Worm (Caenorhabditis elegans): ENCODE measurements around the gene F44B9.5.

F44B9.5 gene

DNA sequence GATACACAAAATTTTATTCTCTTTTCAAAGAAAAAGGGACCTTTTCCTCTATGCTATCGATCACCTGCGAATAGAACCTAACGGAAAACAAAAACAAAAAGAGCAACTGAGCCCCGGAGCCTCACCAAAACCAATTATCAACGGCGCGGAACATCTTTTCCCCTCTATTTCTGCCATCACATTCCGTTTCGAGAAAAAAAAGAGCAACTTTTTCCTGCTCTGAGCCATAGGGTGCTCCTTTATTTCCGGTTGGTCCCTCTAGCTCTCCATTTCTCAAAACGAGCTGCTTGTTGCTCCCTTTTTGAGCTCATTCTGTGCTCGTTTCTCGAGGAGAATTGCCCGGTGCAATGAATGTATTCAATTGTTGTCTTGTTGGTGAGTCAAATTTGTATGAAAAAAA is 36.7 kb downstream of the F44B9.5 start, which contains the start of gene clp-1:
Gene clp-1 (plus strand): TSS at position 301 of the 400 bp plus-strand sequence.
- TF ChIP-seq ceh-24 (tag; optimal IDR thresholded peaks at IDR 0.05) (no peak), C08G9.2 (tag; optimal IDR thresholded peaks at IDR 0.05) (no peak), nhr-232 (tag; optimal IDR thresholded peaks at IDR 0.05) (no peak), syd-9 (tag; optimal IDR thresholded peaks at IDR 0.05) (no peak), ama-1 (optimal IDR thresholded peaks at IDR 0.05) (no peak), ztf-16 (tag; optimal IDR thresholded peaks at IDR 0.05) (no peak), fkh-10 (GFP tag; optimal IDR thresholded peaks at IDR 0.05) (no peak), unc-42 (tag; optimal IDR thresholded peaks at IDR 0.05) (no peak), hlh-15 (tag; optimal IDR thresholded peaks at IDR 0.05) (no peak), pha-2 (tag; optimal IDR thresholded peaks at IDR 0.05) (no peak), lim-6 (tag; optimal IDR thresholded peaks at IDR 0.05) (no peak), pat-9 (tag; optimal IDR thresholded peaks at IDR 0.05) (no peak), fax-1 (tag; optimal IDR thresholded peaks at IDR 0.05) (no peak), tbx-2 (tag; optimal IDR thresholded peaks at IDR 0.05) (no peak)

- TF ChIP-seq unc-55 (GFP tag; optimal IDR thresholded peaks at IDR 0.05) (no peak), T23F11.4 (GFP tag; optimal IDR thresholded peaks at IDR 0.05) (no peak), lin-11 (tag; optimal IDR thresholded peaks at IDR 0.05) (no peak), hlh-8 (tag; optimal IDR thresholded peaks at IDR 0.05) (no peak), zip-5 (tag; optimal IDR thresholded peaks at IDR 0.05) (no peak), pag-3 (tag; optimal IDR thresholded peaks at IDR 0.05; ENCODE audit: borderline replicate concordance) (no peak), fkh-10 (GFP tag; optimal IDR thresholded peaks at IDR 0.05) (no peak), fax-1 (tag; optimal IDR thresholded peaks at IDR 0.05) (no peak), ceh-19 (GFP tag; optimal IDR thresholded peaks at IDR 0.05) (no peak), ceh-30 (tag; optimal IDR thresholded peaks at IDR 0.05) (no peak), pha-2 (tag; optimal IDR thresholded peaks at IDR 0.05) (no peak), che-1 (tag; optimal IDR thresholded peaks at IDR 0.05) (no peak), K09A11.1 (tag; optimal IDR thresholded peaks at IDR 0.05; ENCODE audit: insufficient read depth) (no peak), F13H6.1 (tag; optimal IDR thresholded peaks at IDR 0.05) (no peak)
Observed at ce11 chrIII:7978723-7979122, 37.6 kb downstream of the F44B9.5 start.

ce11 chrIII:7978289-7978688 is 38.0 kb downstream of the F44B9.5 start:
- TF ChIP-seq F13H6.1 (tag; optimal IDR thresholded peaks at IDR 0.05): no peak
- no peak for TF ChIP-seq ceh-6 (GFP tag; optimal IDR thresholded peaks at IDR 0.05)
- no peak for TF ChIP-seq ceh-48 (tag; optimal IDR thresholded peaks at IDR 0.05)
- no peak for TF ChIP-seq tbx-7 (tag; optimal IDR thresholded peaks at IDR 0.05)
- no peak for TF ChIP-seq ets-4 (tag; optimal IDR thresholded peaks at IDR 0.05)
- TF ChIP-seq ceh-45 (GFP tag; IDR thresholded peaks at IDR 0.05): no peak
- no peak for TF ChIP-seq K02D7.2 (tag; optimal IDR thresholded peaks at IDR 0.05)
- TF ChIP-seq pag-3 (tag; optimal IDR thresholded peaks at IDR 0.05; ENCODE audit: borderline replicate concordance): no peak
- TF ChIP-seq lim-6 (tag; optimal IDR thresholded peaks at IDR 0.05): no peak
- no peak for TF ChIP-seq sox-4 (tag; optimal IDR thresholded peaks at IDR 0.05)
- TF ChIP-seq npax-4 (tag; optimal IDR thresholded peaks at IDR 0.05): no peak
- no peak for TF ChIP-seq ceh-19 (GFP tag; optimal IDR thresholded peaks at IDR 0.05)
- no peak for TF ChIP-seq pros-1 (tag; optimal IDR thresholded peaks at IDR 0.05)
- TF ChIP-seq ceh-9 (tag; optimal IDR thresholded peaks at IDR 0.05): no peak
- no peak for TF ChIP-seq ceh-31 (tag; optimal IDR thresholded peaks at IDR 0.05)
- TF ChIP-seq ztf-16 (tag; optimal IDR thresholded peaks at IDR 0.05): no peak
- TF ChIP-seq ceh-34 (tag; optimal IDR thresholded peaks at IDR 0.05): no peak

- TF ChIP-seq F13H6.1 (tag; optimal IDR thresholded peaks at IDR 0.05) (no peak), eyg-1 (tag; optimal IDR thresholded peaks at IDR 0.05) (no peak), odd-2 (tag; optimal IDR thresholded peaks at IDR 0.05) (no peak), ref-2 (tag; optimal IDR thresholded peaks at IDR 0.05) (no peak), hlh-30 (tag; optimal IDR thresholded peaks at IDR 0.05; ENCODE audit: insufficient read depth) (no peak), che-1 (tag; optimal IDR thresholded peaks at IDR 0.05) (no peak), fkh-6 (tag; optimal IDR thresholded peaks at IDR 0.05) (no peak)
Observed at ce11 chrIII:7977777-7978176, 38.6 kb downstream of the F44B9.5 start, which contains the start of gene C06G4.4. TSS of gene C06G4.4 (minus strand) at chrIII:7977812.
